Worm (Caenorhabditis elegans) whole organism, L4/young adult: ENCODE results near the gene rom-2.

ENCODE experiments used
- W03F9.2 ChIP-seq: fragments of 150-350 bp; optimal IDR thresholded peaks from 2 replicates; lab custom pipeline; 2014; ENCODE audit warnings: missing biosample characterization, missing genetic modification characterization
- dao-5 ChIP-seq: sonication (generic microtip); optimal IDR thresholded peaks from 2 replicates; lab custom pipeline; 2016; ENCODE audit warnings: missing genotype, missing genetic modification characterization, moderate library complexity, missing compliant biosample characterization
- him-1 ChIP-seq: sonication (generic microtip); optimal IDR thresholded peaks from 2 replicates; lab custom pipeline; 2016; ENCODE audit warnings: missing genotype, missing genetic modification reagents, missing genetic modification characterization, missing compliant biosample characterization

DNA sequence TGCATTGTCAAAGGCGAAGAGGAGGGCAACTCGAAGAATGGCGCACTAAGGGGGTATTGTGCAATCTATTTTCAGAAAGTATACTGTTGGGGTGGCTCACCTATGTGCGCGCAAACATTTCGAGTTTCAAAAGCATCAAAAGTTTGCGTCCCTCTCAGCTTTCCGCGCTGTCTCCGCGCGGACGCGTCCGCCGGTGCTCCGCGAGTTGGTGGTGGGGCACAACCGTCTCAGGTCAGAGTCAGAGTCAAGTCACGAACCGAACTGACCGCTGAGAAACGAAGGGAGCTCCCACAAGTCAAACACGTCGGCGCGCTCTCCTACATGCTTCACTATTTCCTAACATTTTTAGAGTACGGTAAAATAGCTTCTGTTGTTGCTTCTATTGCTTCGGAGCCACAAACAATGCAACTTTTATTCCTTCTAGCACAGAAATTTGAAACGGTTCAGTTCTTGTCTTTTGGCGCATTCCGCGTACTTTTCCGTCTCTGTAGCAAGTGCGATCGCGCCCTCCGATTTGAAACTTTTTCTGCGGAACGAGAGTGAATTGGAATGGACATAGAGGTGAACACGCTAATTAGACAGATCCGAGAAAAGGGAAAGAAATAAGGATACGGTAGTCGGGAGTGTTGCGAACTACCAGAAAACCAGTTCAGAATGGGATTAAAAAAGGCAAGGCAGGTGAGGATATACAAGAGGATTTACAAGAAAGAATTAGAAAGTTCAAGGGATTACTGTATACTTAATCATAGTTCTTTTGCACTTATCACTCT is 44.0 kb upstream of the rom-2 start:
- TF ChIP-seq dao-5 (tag; lab: Kevin White, UChicago) (no peak), him-1 (no peak), W03F9.2 (no peak)
